Fruit fly (Drosophila melanogaster) whole organism, embryonic: ENCODE results near the gene CG15196.

Source experiments
- Adf1 ChIP-seq: fragments of 200-800 bp; sonication (Bioruptor generic); IDR thresholded peaks from 2 replicates; pipeline ENCODE4 v1.3.6; 2022; ENCODE audit warnings: missing biosample characterization, missing genetic modification characterization
- CG10321 ChIP-seq: fragments of 200-800 bp; sonication (Bioruptor generic); IDR thresholded peaks from 2 replicates; pipeline ENCODE4 v1.3.6; 2022; ENCODE audit warnings: missing biosample characterization, missing genetic modification characterization
- CG10462 ChIP-seq: fragments of 200-800 bp; sonication (Bioruptor generic); optimal IDR thresholded peaks from 2 replicates; lab custom pipeline; 2016; ENCODE audit warnings: missing biosample characterization, missing genetic modification characterization
- CG10959 ChIP-seq: fragments of 200-800 bp; sonication (Bioruptor generic); IDR thresholded peaks from 2 replicates; pipeline ENCODE4 v1.3.6; 2022; ENCODE audit warnings: missing biosample characterization, missing genetic modification characterization
- CG12769 ChIP-seq: fragments of 200-800 bp; sonication (Bioruptor generic); optimal IDR thresholded peaks from 2 replicates; lab custom pipeline; 2019; ENCODE audit warnings: missing biosample characterization, mild to moderate bottlenecking, missing genetic modification characterization, moderate library complexity
- CG13287 ChIP-seq: fragments of 200-800 bp; sonication (Bioruptor generic); IDR thresholded peaks from 2 replicates; pipeline ENCODE4 v1.3.6; 2022; ENCODE audit warnings: missing biosample characterization, missing genetic modification characterization; ENCODE audit not compliant: partially characterized antibody
- CG1647 ChIP-seq: fragments of 200-800 bp; sonication (Bioruptor generic); optimal IDR thresholded peaks from 3 replicates; lab custom pipeline; 2016; ENCODE audit warnings: missing biosample characterization, missing genetic modification characterization
- CG2712 ChIP-seq: fragments of 200-800 bp; optimal IDR thresholded peaks from 3 replicates; lab custom pipeline; 2019; ENCODE audit warnings: missing biosample characterization, mild to moderate bottlenecking, missing genetic modification characterization, moderate library complexity
- CG30020 ChIP-seq: fragments of 200-800 bp; optimal IDR thresholded peaks from 2 replicates; lab custom pipeline; 2019; ENCODE audit warnings: missing biosample characterization, mild to moderate bottlenecking, missing genetic modification characterization, moderate library complexity
- CG3281 ChIP-seq: fragments of 200-800 bp; sonication (Bioruptor generic); optimal IDR thresholded peaks from 3 replicates; lab custom pipeline; 2017; ENCODE audit warnings: missing biosample characterization, mild to moderate bottlenecking, missing genetic modification characterization
- CG3838 ChIP-seq: fragments of 200-800 bp; sonication (Bioruptor generic); optimal IDR thresholded peaks from 3 replicates; lab custom pipeline; 2016; ENCODE audit warnings: missing biosample characterization, missing genetic modification characterization
- CG6175 ChIP-seq: fragments of 200-800 bp; sonication (Bioruptor generic); IDR thresholded peaks from 3 replicates; pipeline ENCODE4 v1.3.6; 2022; ENCODE audit warnings: missing biosample characterization, missing genetic modification characterization
- CG6689 ChIP-seq: fragments of 200-800 bp; sonication (Bioruptor generic); IDR thresholded peaks from 2 replicates; pipeline ENCODE4 v1.3.6; 2022; ENCODE audit warnings: missing biosample characterization, missing genetic modification characterization
- CG7271 ChIP-seq: fragments of 200-800 bp; sonication (Bioruptor generic); optimal IDR thresholded peaks from 2 replicates; lab custom pipeline; 2018; ENCODE audit warnings: missing biosample characterization, mild to moderate bottlenecking, missing genetic modification characterization, moderate library complexity
- CG8089 ChIP-seq: fragments of 200-800 bp; sonication (Bioruptor generic); optimal IDR thresholded peaks from 3 replicates; lab custom pipeline; 2016; ENCODE audit warnings: missing biosample characterization, missing genetic modification characterization
- CG9215 ChIP-seq: fragments of 200-800 bp; sonication (Bioruptor generic); IDR thresholded peaks from 2 replicates; pipeline ENCODE4 v1.3.6; 2022; ENCODE audit warnings: missing biosample characterization, missing genetic modification characterization
- CoRest ChIP-seq: fragments of 200-800 bp; sonication (Bioruptor generic); optimal IDR thresholded peaks from 3 replicates; lab custom pipeline; 2018; ENCODE audit warnings: missing biosample characterization, mild to moderate bottlenecking, missing genetic modification characterization, moderate library complexity
- Dad ChIP-seq: fragments of 200-800 bp; sonication (Bioruptor generic); optimal IDR thresholded peaks from 3 replicates; lab custom pipeline; 2016; ENCODE audit warnings: missing biosample characterization, missing genetic modification characterization
- Dfd ChIP-seq, 2 experiments: fragments of >200 bp; optimal IDR thresholded peaks; 2 replicates each; lab custom pipeline; 2017; ENCODE audit warnings: missing biosample characterization in 2 of 2, missing genetic modification characterization in 2 of 2
- Dip2 ChIP-seq: fragments of 200-800 bp; sonication (Bioruptor generic); IDR thresholded peaks from 2 replicates; pipeline ENCODE4 v1.3.6; 2022; ENCODE audit warnings: missing biosample characterization, missing genetic modification characterization
- Dp ChIP-seq: fragments of 200-800 bp; sonication (Bioruptor generic); optimal IDR thresholded peaks from 2 replicates; lab custom pipeline; 2018; ENCODE audit warnings: missing biosample characterization, mild to moderate bottlenecking, missing genetic modification characterization, moderate library complexity
- Drgx ChIP-seq: fragments of 200-800 bp; sonication (Bioruptor generic); IDR thresholded peaks from 2 replicates; pipeline ENCODE4 v1.3.6; 2022; ENCODE audit warnings: missing biosample characterization, missing genetic modification characterization
- ERR ChIP-seq: fragments of 200-800 bp; sonication (Bioruptor generic); optimal IDR thresholded peaks from 2 replicates; lab custom pipeline; 2016; ENCODE audit warnings: missing biosample characterization, missing genetic modification characterization
- Gsc ChIP-seq: fragments of 200-800 bp; sonication (Bioruptor generic); IDR thresholded peaks from 2 replicates; pipeline ENCODE4 v1.3.6; 2022; ENCODE audit warnings: missing biosample characterization, missing genetic modification characterization
- H2.0 ChIP-seq: fragments of 200-800 bp; sonication (Bioruptor generic); IDR thresholded peaks from 2 replicates; pipeline ENCODE4 v1.3.6; 2022; ENCODE audit warnings: missing biosample characterization, missing genetic modification characterization
- HHEX ChIP-seq: fragments of 200-800 bp; sonication (Bioruptor generic); optimal IDR thresholded peaks from 3 replicates; lab custom pipeline; 2017; ENCODE audit warnings: missing biosample characterization, mild to moderate bottlenecking, missing genetic modification characterization, missing genetic modification reagents
- HLH4C ChIP-seq: fragments of 200-800 bp; sonication (Bioruptor generic); IDR thresholded peaks from 3 replicates; pipeline ENCODE4 v1.3.6; 2022; ENCODE audit warnings: missing biosample characterization, missing genetic modification characterization; ENCODE audit not compliant: partially characterized antibody
- HLH54F ChIP-seq: fragments of 200-800 bp; sonication (Bioruptor generic); optimal IDR thresholded peaks from 3 replicates; lab custom pipeline; 2016; ENCODE audit warnings: missing biosample characterization, missing genetic modification characterization
- MESR4 ChIP-seq: fragments of 200-800 bp; sonication (Bioruptor generic); optimal IDR thresholded peaks from 2 replicates; lab custom pipeline; 2018; ENCODE audit warnings: missing biosample characterization, mild to moderate bottlenecking, missing genetic modification characterization, moderate library complexity
- Mad ChIP-seq: fragments of 200-800 bp; sonication (Bioruptor generic); optimal IDR thresholded peaks from 2 replicates; lab custom pipeline; 2016; ENCODE audit warnings: missing biosample characterization, missing genetic modification characterization
- Oli ChIP-seq: fragments of 200-800 bp; sonication (Bioruptor generic); optimal IDR thresholded peaks from 2 replicates; lab custom pipeline; 2018; ENCODE audit warnings: missing biosample characterization, mild to moderate bottlenecking, missing genetic modification characterization, moderate library complexity
- Poxn ChIP-seq: fragments of 200-800 bp; sonication (Bioruptor generic); IDR thresholded peaks from 2 replicates; pipeline ENCODE4 v1.3.6; 2022; ENCODE audit warnings: missing biosample characterization, missing genetic modification characterization
- Scr ChIP-seq: fragments of 200-800 bp; sonication (Bioruptor generic); IDR thresholded peaks from 2 replicates; pipeline ENCODE4 v1.3.6; 2022; ENCODE audit warnings: missing biosample characterization, missing genetic modification characterization; ENCODE audit not compliant: partially characterized antibody
- Stat92E ChIP-seq, 3 experiments: fragments of >200 bp in 2 of 3; fragments of 200-800 bp in 1 of 3; sonication (Bioruptor generic) in 1 of 3; optimal IDR thresholded peaks; 2 replicates each; lab custom pipeline; 2017 to 2019; ENCODE audit warnings: missing biosample characterization in 3 of 3, missing genetic modification characterization in 3 of 3, mild to moderate bottlenecking in 1 of 3, moderate library complexity in 1 of 3
- bab2 ChIP-seq: fragments of 200-800 bp; sonication (Bioruptor generic); optimal IDR thresholded peaks from 2 replicates; lab custom pipeline; 2016; ENCODE audit warnings: missing biosample characterization, missing genetic modification characterization
- bowl ChIP-seq: fragments of 200-800 bp; sonication (Bioruptor generic); IDR thresholded peaks from 2 replicates; pipeline ENCODE4 v1.3.6; 2022; ENCODE audit warnings: missing biosample characterization, missing genetic modification characterization
- cad ChIP-seq: fragments of >200 bp; optimal IDR thresholded peaks from 2 replicates; lab custom pipeline; 2017; ENCODE audit warnings: missing biosample characterization, missing genetic modification characterization
- crc ChIP-seq: fragments of 200-800 bp; sonication (Bioruptor generic); optimal IDR thresholded peaks from 2 replicates; lab custom pipeline; 2016; ENCODE audit warnings: missing biosample characterization, missing genetic modification characterization
- croc ChIP-seq: fragments of 200-800 bp; sonication (Bioruptor generic); conservative IDR thresholded peaks from 3 replicates; pipeline ENCODE4 v1.3.6; 2022; ENCODE audit warnings: missing biosample characterization, missing genetic modification characterization
- gsb ChIP-seq: fragments of 200-800 bp; sonication (Bioruptor generic); IDR thresholded peaks from 2 replicates; pipeline ENCODE4 v1.3.6; 2022; ENCODE audit warnings: missing biosample characterization, missing genetic modification characterization
- hbn ChIP-seq: fragments of 200-800 bp; sonication (Bioruptor generic); IDR thresholded peaks from 2 replicates; pipeline ENCODE4 v1.3.6; 2022; ENCODE audit warnings: missing biosample characterization, missing genetic modification characterization; ENCODE audit not compliant: partially characterized antibody
- hkb ChIP-seq, 2 experiments: fragments of 200-800 bp in 1 of 2; fragments of >200 bp in 1 of 2; sonication (Bioruptor generic) in 1 of 2; IDR thresholded peaks in 1 of 2; optimal IDR thresholded peaks in 1 of 2; 2 replicates each; pipeline versions ENCODE4 v1.3.6 to Lab custom; 2017 to 2022; ENCODE audit warnings: missing biosample characterization in 1 of 2, missing genetic modification characterization in 1 of 2
- jumu ChIP-seq: fragments of 200-800 bp; sonication (Bioruptor generic); optimal IDR thresholded peaks from 3 replicates; lab custom pipeline; 2016; ENCODE audit warnings: missing biosample characterization, missing genetic modification characterization
- lola ChIP-seq, 3 experiments: fragments of >200 bp in 2 of 3; fragments of 200-800 bp in 1 of 3; sonication (Bioruptor generic) in 1 of 3; optimal IDR thresholded peaks; 2 replicates each; lab custom pipeline; 2017 to 2019; ENCODE audit warnings: missing biosample characterization in 3 of 3, missing genetic modification characterization in 3 of 3, mild to moderate bottlenecking in 1 of 3, moderate library complexity in 1 of 3
- pfk ChIP-seq: fragments of 200-800 bp; sonication (Bioruptor generic); optimal IDR thresholded peaks from 2 replicates; lab custom pipeline; 2018; ENCODE audit warnings: missing biosample characterization, mild to moderate bottlenecking, missing genetic modification characterization, moderate library complexity
- sens ChIP-seq: fragments of 200-800 bp; sonication (Bioruptor generic); peaks from one replicate; lab custom pipeline; 2016; ENCODE audit warnings: missing biosample characterization, missing genetic modification characterization
- tin ChIP-seq: fragments of 200-800 bp; sonication (Bioruptor generic); optimal IDR thresholded peaks from 3 replicates; lab custom pipeline; 2016; ENCODE audit warnings: missing biosample characterization, missing genetic modification characterization
- tna ChIP-seq: fragments of 200-800 bp; sonication (Bioruptor generic); IDR thresholded peaks from 2 replicates; pipeline ENCODE4 v1.3.6; 2022; ENCODE audit warnings: missing biosample characterization, missing genetic modification characterization; ENCODE audit not compliant: partially characterized antibody
- unpg ChIP-seq: fragments of 200-800 bp; sonication (Bioruptor generic); optimal IDR thresholded peaks from 3 replicates; lab custom pipeline; 2018; ENCODE audit warnings: missing biosample characterization, mild to moderate bottlenecking, missing genetic modification characterization, moderate library complexity

The CG15196 gene

dm6 chrX:11449476-11450119 lies 39.9 kb downstream of the CG15196 start (continued):
- TF ChIP-seq Dip2 (GFP tag; lab: Robert Waterston, UW), result peak; percentile 19; the same call in 1 of the 2 replicates
- TF ChIP-seq crc, result peak; percentile 60
- peak; percentile 76 for TF ChIP-seq CG7271
- peak; percentile 85 for TF ChIP-seq ERR (GFP tag; lab: Kevin White, UChicago)
- TF ChIP-seq CG12769 (tag; lab: Kevin White, UChicago), result peak; percentile 95
- TF ChIP-seq CG3838, result peak; percentile 33
- TF ChIP-seq Oli, result peak; percentile 89
- TF ChIP-seq CoRest (tag; lab: Kevin White, UChicago), result peak; percentile 84
- peak; percentile 34 for TF ChIP-seq CG30020 (tag; lab: Kevin White, UChicago)
- peak; percentile 85 for TF ChIP-seq jumu
- TF ChIP-seq Adf1 (GFP tag; lab: Robert Waterston, UW), result 0 out of 2 replicates have a peak, but pooled peaks have one; percentile 16
- peak; percentile 77 for TF ChIP-seq gsb (GFP tag; lab: Robert Waterston, UW)
- TF ChIP-seq Scr, result no peak
- no peak for TF ChIP-seq hbn
- TF ChIP-seq CG10959 (GFP tag; lab: Robert Waterston, UW), result peak; percentile 62
- TF ChIP-seq CG10321 (GFP tag; lab: Robert Waterston, UW), result peak; percentile 63
- TF ChIP-seq cad (GFP tag; lab: Kevin White, UChicago), result no peak
- peak in 1 of 3 experiments; percentile 64 for TF ChIP-seq lola (GFP tag; optimal IDR thresholded peaks at IDR 0.05; lab: Kevin White, UChicago)
- no peak for TF ChIP-seq tna (GFP tag; lab: Robert Waterston, UW)
- 0 out of 3 replicates have a peak, but pooled peaks have one; percentile 63 for TF ChIP-seq CG6175
- peak; percentile 19 for TF ChIP-seq MESR4 (GFP tag; lab: Kevin White, UChicago)
- no peak for TF ChIP-seq Stat92E (GFP tag; optimal IDR thresholded peaks at IDR 0.05; lab: Kevin White, UChicago)
- TF ChIP-seq Drgx, result peak; percentile 70
- peak; percentile 83 for TF ChIP-seq HLH54F
- peak; percentile 80 for TF ChIP-seq Mad (GFP tag; lab: Kevin White, UChicago)
- TF ChIP-seq CG3281 (GFP tag; lab: Kevin White, UChicago), result peak; percentile 85
- peak; percentile 49; the same call in 1 of the 2 replicates for TF ChIP-seq Poxn (GFP tag; lab: Robert Waterston, UW)
- peak; percentile 82 for TF ChIP-seq CG2712 (tag; lab: Kevin White, UChicago)
- peak; percentile 83 for TF ChIP-seq Dad (GFP tag; lab: Kevin White, UChicago)
- TF ChIP-seq HHEX, result peak; percentile 78
- TF ChIP-seq CG9215 (GFP tag; lab: Robert Waterston, UW), result peak; percentile 82
- peak; percentile 75 for TF ChIP-seq bowl (GFP tag; lab: Robert Waterston, UW)
- peak; percentile 88 for TF ChIP-seq unpg (GFP tag; lab: Kevin White, UChicago)
- TF ChIP-seq pfk (GFP tag; lab: Kevin White, UChicago), result peak; percentile 25
- peak; percentile 68 for TF ChIP-seq croc (GFP tag; lab: Robert Waterston, UW)
- TF ChIP-seq HLH4C (GFP tag; lab: Robert Waterston, UW), result no peak
- peak; percentile 69 for TF ChIP-seq Gsc (GFP tag; lab: Robert Waterston, UW)
- no peak for TF ChIP-seq CG13287 (GFP tag; lab: Robert Waterston, UW)
- TF ChIP-seq H2.0 (GFP tag; lab: Robert Waterston, UW), result peak; percentile 85
- peak; percentile 89 for TF ChIP-seq CG6689 (GFP tag; lab: Robert Waterston, UW)
- no peak for TF ChIP-seq hkb (optimal IDR thresholded peaks at IDR 0.05; lab: Kevin White, UChicago)
- peak; percentile 87 for TF ChIP-seq hkb (GFP tag; IDR thresholded peaks at IDR 0.05; lab: Robert Waterston, UW)
- peak; percentile 65 for TF ChIP-seq CG10462 (GFP tag; lab: Kevin White, UChicago)
- TF ChIP-seq Dfd (GFP tag; optimal IDR thresholded peaks at IDR 0.05; lab: Kevin White, UChicago), result no peak
- peak; percentile 81 for TF ChIP-seq CG8089 (GFP tag; lab: Kevin White, UChicago)
- TF ChIP-seq bab2 (GFP tag; lab: Kevin White, UChicago), result peak; percentile 85
- TF ChIP-seq tin, result peak; percentile 74
- no peak for TF ChIP-seq Dp (GFP tag; lab: Kevin White, UChicago)
- peak; percentile 82 for TF ChIP-seq CG1647
- peak; percentile 97 for TF ChIP-seq sens (GFP tag; lab: Kevin White, UChicago)
